Fruit fly (Drosophila melanogaster): ENCODE data around the gene CG13362.

DNA sequence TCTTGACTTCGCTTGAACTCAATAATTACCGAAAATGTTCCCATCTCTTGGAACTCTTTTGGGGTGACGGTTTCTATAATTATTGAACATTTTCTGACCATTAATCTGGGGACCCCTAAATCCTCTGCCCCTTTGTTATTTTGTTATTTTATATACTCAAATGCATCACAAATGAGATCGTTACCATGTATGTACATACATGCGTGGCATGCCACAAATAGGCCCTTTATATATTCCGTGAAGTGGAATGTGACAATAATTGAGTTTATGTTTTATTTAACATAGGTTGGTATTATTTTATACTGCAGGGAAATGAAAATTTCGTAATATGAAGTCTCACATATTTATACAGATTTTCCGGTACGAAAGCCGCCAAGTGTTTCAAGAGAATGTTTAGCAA, 33.2 kb downstream of the CG13362 start:
- TF ChIP-seq pdm3 (GFP tag; optimal IDR thresholded peaks at IDR 0.05) (no peak), salr (GFP tag; optimal IDR thresholded peaks at IDR 0.05) (no peak)
